Worm (Caenorhabditis elegans) whole organism, L3 larva: ENCODE data around the gene F58E6.13.

ENCODE experiments used
- R02D3.7 ChIP-seq: fragments of 150-350 bp; optimal IDR thresholded peaks from 2 replicates; lab custom pipeline; 2014; ENCODE audit warnings: missing biosample characterization, missing genetic modification characterization
- aly-2 ChIP-seq: fragments of 150-350 bp; optimal IDR thresholded peaks from 2 replicates; lab custom pipeline; 2014; ENCODE audit warnings: missing biosample characterization, missing genetic modification characterization
- daf-12 ChIP-seq: fragments of 150-350 bp; optimal IDR thresholded peaks from 2 replicates; lab custom pipeline; 2014; ENCODE audit warnings: missing biosample characterization, missing genetic modification reagents, missing genetic modification characterization
- elt-2 ChIP-seq: sonication (generic microtip); optimal IDR thresholded peaks from 2 replicates; lab custom pipeline; 2016; ENCODE audit warnings: missing genetic modification reagents, mild to moderate bottlenecking, missing genetic modification characterization, missing compliant biosample characterization
- fkh-10 ChIP-seq: sonication (generic microtip); optimal IDR thresholded peaks from 2 replicates; lab custom pipeline; 2017; ENCODE audit warnings: missing biosample characterization, missing genetic modification reagents, missing genetic modification characterization
- fos-1 ChIP-seq: fragments of 150-350 bp; optimal IDR thresholded peaks from 2 replicates; lab custom pipeline; 2014; ENCODE audit warnings: missing biosample characterization, missing genetic modification characterization
- mdl-1 ChIP-seq: fragments of 150-350 bp; optimal IDR thresholded peaks from 2 replicates; lab custom pipeline; 2014; ENCODE audit warnings: missing biosample characterization, missing genetic modification characterization
- nhr-23 ChIP-seq: fragments of 150-350 bp; optimal IDR thresholded peaks from 2 replicates; lab custom pipeline; 2014; ENCODE audit warnings: missing biosample characterization, missing genetic modification reagents, missing genetic modification characterization
- nhr-76 ChIP-seq: fragments of 150-350 bp; sonication (generic microtip); optimal IDR thresholded peaks from 5 replicates; lab custom pipeline; 2014; ENCODE audit warnings: missing biosample characterization, missing genetic modification characterization
- nhr-77 ChIP-seq: fragments of 150-350 bp; optimal IDR thresholded peaks from 2 replicates; lab custom pipeline; 2014; ENCODE audit warnings: missing biosample characterization, missing genetic modification characterization
- sea-2 ChIP-seq: fragments of 150-350 bp; sonication (generic microtip); optimal IDR thresholded peaks from 4 replicates; lab custom pipeline; 2014; ENCODE audit warnings: missing biosample characterization, missing genetic modification reagents, missing genetic modification characterization
- snpc-4 ChIP-seq: fragments of 150-350 bp; optimal IDR thresholded peaks from 2 replicates; lab custom pipeline; 2014; ENCODE audit warnings: missing biosample characterization, missing genetic modification characterization
- zag-1 ChIP-seq: fragments of 150-350 bp; optimal IDR thresholded peaks from 2 replicates; lab custom pipeline; 2014; ENCODE audit warnings: missing biosample characterization, missing genetic modification characterization

DNA sequence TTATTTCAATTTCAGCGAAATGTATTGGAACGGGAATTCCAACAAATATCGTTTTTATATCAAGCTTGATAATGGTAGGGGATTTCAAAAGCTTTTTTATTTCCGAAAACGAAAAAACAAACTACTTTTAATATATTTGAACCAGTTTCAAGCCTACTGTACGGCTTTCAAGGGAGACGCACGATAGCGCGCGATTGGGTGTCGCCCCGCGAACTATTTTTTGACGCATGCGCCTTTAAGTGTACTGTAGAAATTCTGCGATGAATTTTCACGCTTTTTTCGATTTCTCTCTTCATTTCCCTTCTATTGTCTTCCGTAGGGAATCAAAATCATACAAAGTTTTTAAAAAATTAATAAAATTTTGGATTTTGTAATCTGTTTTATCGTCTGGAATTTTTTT lies 41.5 kb upstream of the F58E6.13 start:
- TF ChIP-seq sea-2 (no peak), mdl-1 (no peak), nhr-23 (tag; lab: Kevin White, UChicago) (no peak), snpc-4 (tag; lab: Kevin White, UChicago) (no peak), nhr-77 (tag; lab: Kevin White, UChicago) (no peak), fos-1 (tag; lab: Kevin White, UChicago) (no peak), daf-12 (tag; lab: Kevin White, UChicago) (no peak), elt-2 (tag; lab: Kevin White, UChicago) (no peak), zag-1 (tag; lab: Kevin White, UChicago) (no peak), aly-2 (no peak), fkh-10 (GFP tag; lab: Kevin White, UChicago) (no peak), nhr-76 (tag; lab: Kevin White, UChicago) (no peak), R02D3.7 (no peak)
